Worm (Caenorhabditis elegans): ENCODE measurements around the gene egrh-3.
A peak's percentile ranks its signal among the peaks of the same experiment; 100 is the strongest.

egrh-3 gene

ce11 chrIV:2705675-2706074, 17.1 kb upstream of the egrh-3 start:
- TF ChIP-seq nhr-80 (tag; optimal IDR thresholded peaks at IDR 0.05) = no peak
- TF ChIP-seq rcor-1 (GFP tag; IDR thresholded peaks at IDR 0.05) = no peak
- TF ChIP-seq snpc-1.3 (tag; optimal IDR thresholded peaks at IDR 0.05; ENCODE audit: insufficient read depth) = no peak
- no peak for TF ChIP-seq rec-8 (tag; optimal IDR thresholded peaks at IDR 0.05)
- no peak for TF ChIP-seq B0336.3 (GFP tag; IDR thresholded peaks at IDR 0.05)
- TF ChIP-seq F52B5.7 (tag; optimal IDR thresholded peaks at IDR 0.05) = no peak
- TF ChIP-seq efl-1 (GFP tag; optimal IDR thresholded peaks at IDR 0.05) = no peak
- TF ChIP-seq C17E4.6 (GFP tag; IDR thresholded peaks at IDR 0.05) = no peak
- TF ChIP-seq lag-1 (GFP tag; IDR thresholded peaks at IDR 0.05) = no peak
- TF ChIP-seq C06A6.2 (GFP tag; conservative IDR thresholded peaks at IDR 0.05) = no peak
- TF ChIP-seq athp-1 (tag; optimal IDR thresholded peaks at IDR 0.05) = no peak
- TF ChIP-seq ztf-28 (GFP tag; IDR thresholded peaks at IDR 0.05) = no peak
- TF ChIP-seq T07F8.4 (tag; optimal IDR thresholded peaks at IDR 0.05) = no peak
- no peak for TF ChIP-seq Y79H2A.3 (GFP tag; conservative IDR thresholded peaks at IDR 0.05)
- no peak for TF ChIP-seq ceh-79 (tag; optimal IDR thresholded peaks at IDR 0.05)
- no peak for TF ChIP-seq lin-40 (tag; optimal IDR thresholded peaks at IDR 0.05)

- TF ChIP-seq athp-1 (tag; optimal IDR thresholded peaks at IDR 0.05) = no peak
- no peak for TF ChIP-seq ztf-26 (tag; optimal IDR thresholded peaks at IDR 0.05)
- peak; percentile 10 for TF ChIP-seq lin-54 (GFP tag; optimal IDR thresholded peaks at IDR 0.05)
- peak; percentile 34 for TF ChIP-seq attf-5 (GFP tag; optimal IDR thresholded peaks at IDR 0.05)
- TF ChIP-seq sptf-2 (GFP tag; optimal IDR thresholded peaks at IDR 0.05) = no peak
- TF ChIP-seq Y95B8A.8 (GFP tag; IDR thresholded peaks at IDR 0.05) = no peak
- TF ChIP-seq lag-1 (GFP tag; IDR thresholded peaks at IDR 0.05) = no peak
- TF ChIP-seq F52B5.7 (tag; optimal IDR thresholded peaks at IDR 0.05) = no peak
- TF ChIP-seq ets-4 (GFP tag; optimal IDR thresholded peaks at IDR 0.05) = no peak
- TF ChIP-seq mes-4 (tag; optimal IDR thresholded peaks at IDR 0.05) = no peak
- TF ChIP-seq B0019.2 (GFP tag; conservative IDR thresholded peaks at IDR 0.05) = peak; percentile 52; the same call in 1 of the 2 replicates
- no peak for TF ChIP-seq B0261.1 (tag; optimal IDR thresholded peaks at IDR 0.05)
- TF ChIP-seq ceh-27 (GFP tag; optimal IDR thresholded peaks at IDR 0.05) = no peak
- no peak for TF ChIP-seq nfya-1 (tag; optimal IDR thresholded peaks at IDR 0.05; ENCODE audit: borderline replicate concordance, insufficient read depth)
- TF ChIP-seq ama-1 (optimal IDR thresholded peaks at IDR 0.05) = no peak
- TF ChIP-seq ama-1 (GFP tag; optimal IDR thresholded peaks at IDR 0.05) = no peak
- TF ChIP-seq F23B12.7 (tag; optimal IDR thresholded peaks at IDR 0.05; ENCODE audit: insufficient read depth) = peak; percentile 47
- TF ChIP-seq Y53F4B.3 (GFP tag; IDR thresholded peaks at IDR 0.05) = no peak
- TF ChIP-seq snpc-1.3 (tag; optimal IDR thresholded peaks at IDR 0.05; ENCODE audit: insufficient read depth) = no peak
- no peak for TF ChIP-seq F49E8.2 (tag; optimal IDR thresholded peaks at IDR 0.05; ENCODE audit: insufficient read depth)
- TF ChIP-seq let-526 (GFP tag; IDR thresholded peaks at IDR 0.05) = no peak
- TF ChIP-seq egl-18 (GFP tag; IDR thresholded peaks at IDR 0.05) = no peak
- TF ChIP-seq lsl-1 (GFP tag; optimal IDR thresholded peaks at IDR 0.05) = peak; percentile 72
- TF ChIP-seq hlh-12 (tag; optimal IDR thresholded peaks at IDR 0.05) = no peak
- no peak for TF ChIP-seq rec-8 (tag; optimal IDR thresholded peaks at IDR 0.05)
- no peak for TF ChIP-seq B0336.3 (GFP tag; IDR thresholded peaks at IDR 0.05)
- no peak for TF ChIP-seq atf-7 (tag; optimal IDR thresholded peaks at IDR 0.05)
- no peak for TF ChIP-seq madf-8 (GFP tag; conservative IDR thresholded peaks at IDR 0.05)
- peak; percentile 13 for TF ChIP-seq snpc-3.4 (tag; optimal IDR thresholded peaks at IDR 0.05)
- TF ChIP-seq nhr-80 (tag; optimal IDR thresholded peaks at IDR 0.05) = no peak
- no peak for TF ChIP-seq K12H6.12 (tag; optimal IDR thresholded peaks at IDR 0.05)
- 0 out of 2 replicates have a peak, but pooled peaks have one; percentile 21 for TF ChIP-seq attf-3 (GFP tag; conservative IDR thresholded peaks at IDR 0.05)
- no peak for TF ChIP-seq mxl-1 (tag; optimal IDR thresholded peaks at IDR 0.05)
- TF ChIP-seq egrh-3 (GFP tag; IDR thresholded peaks at IDR 0.05) = 0 out of 2 replicates have a peak, but pooled peaks have one; percentile 9
- TF ChIP-seq madf-10 (tag; optimal IDR thresholded peaks at IDR 0.05) = no peak
- TF ChIP-seq madf-6 (GFP tag; IDR thresholded peaks at IDR 0.05) = no peak
- peak; percentile 39 for TF ChIP-seq lin-40 (tag; optimal IDR thresholded peaks at IDR 0.05)
- TF ChIP-seq rpc-1 (optimal IDR thresholded peaks at IDR 0.05) = no peak
- no peak for TF ChIP-seq rpc-1 (tag; optimal IDR thresholded peaks at IDR 0.05)
Observed at ce11 chrIV:2703927-2704401, 15.4 kb upstream of the egrh-3 start, which contains the start of gene Y94H6A.5. TSS of gene Y94H6A.5 (minus strand) at chrIV:2703977.

All from whole organism, young adult.